Worm (Caenorhabditis elegans) whole organism, late embryonic: Measurements from ENCODE around the gene mig-10.

ENCODE experiments used
- C08G9.2 ChIP-seq: sonication (generic microtip); optimal IDR thresholded peaks from 2 replicates; lab custom pipeline; 2016; ENCODE audit warnings: mild to moderate bottlenecking, missing genetic modification characterization, moderate library complexity, missing compliant biosample characterization
- C38D4.7 ChIP-seq: fragments of 200-800 bp; sonication (Bioruptor generic); optimal IDR thresholded peaks from 2 replicates; lab custom pipeline; 2018; ENCODE audit warnings: mild to moderate bottlenecking, missing genetic modification characterization, moderate library complexity, missing compliant biosample characterization
- K02D7.2 ChIP-seq: sonication (generic microtip); optimal IDR thresholded peaks from 2 replicates; lab custom pipeline; 2017; ENCODE audit warnings: mild to moderate bottlenecking, missing genetic modification characterization, missing compliant biosample characterization
- K09A11.1 ChIP-seq: sonication (generic microtip); optimal IDR thresholded peaks from 2 replicates; lab custom pipeline; 2017; ENCODE audit warnings: antibody characterized with exemption, mild to moderate bottlenecking, missing genetic modification characterization, missing compliant biosample characterization; ENCODE audit not compliant: insufficient read depth
- ahr-1 ChIP-seq: sonication (generic microtip); optimal IDR thresholded peaks from 2 replicates; lab custom pipeline; 2016; ENCODE audit warnings: missing genetic modification characterization, missing compliant biosample characterization
- ama-1 ChIP-seq: fragments of 150-350 bp; optimal IDR thresholded peaks from 2 replicates; lab custom pipeline; 2014
- ceh-14 ChIP-seq: sonication (generic microtip); optimal IDR thresholded peaks from 2 replicates; lab custom pipeline; 2016; ENCODE audit warnings: missing genotype, missing genetic modification characterization, missing compliant biosample characterization
- ceh-19 ChIP-seq: fragments of 200-800 bp; sonication (Bioruptor generic); optimal IDR thresholded peaks from 2 replicates; lab custom pipeline; 2018; ENCODE audit warnings: mild to moderate bottlenecking, missing genetic modification characterization, missing compliant biosample characterization
- ceh-2 ChIP-seq: sonication (generic microtip); optimal IDR thresholded peaks from 2 replicates; lab custom pipeline; 2016; ENCODE audit warnings: missing genotype, missing genetic modification characterization, missing compliant biosample characterization
- ceh-24 ChIP-seq: sonication (generic microtip); optimal IDR thresholded peaks from 2 replicates; lab custom pipeline; 2016; ENCODE audit warnings: mild to moderate bottlenecking, missing genetic modification characterization, missing compliant biosample characterization
- ceh-30 ChIP-seq: fragments of 150-350 bp; optimal IDR thresholded peaks from 2 replicates; lab custom pipeline; 2014; ENCODE audit warnings: missing biosample characterization, missing genetic modification characterization
- ceh-34 ChIP-seq: sonication (generic microtip); optimal IDR thresholded peaks from 2 replicates; lab custom pipeline; 2016; ENCODE audit warnings: mild to moderate bottlenecking, missing genetic modification characterization, missing compliant biosample characterization
- ceh-6 ChIP-seq: fragments of 200-800 bp; sonication (Bioruptor generic); optimal IDR thresholded peaks from 2 replicates; lab custom pipeline; 2018; ENCODE audit warnings: mild to moderate bottlenecking, missing genetic modification characterization, missing compliant biosample characterization
- dmd-4 ChIP-seq: sonication (generic microtip); optimal IDR thresholded peaks from 2 replicates; lab custom pipeline; 2016; ENCODE audit warnings: borderline replicate concordance, missing genetic modification characterization, missing compliant biosample characterization
- dve-1 ChIP-seq: sonication (generic microtip); optimal IDR thresholded peaks from 2 replicates; lab custom pipeline; 2017; ENCODE audit warnings: antibody characterized with exemption, mild to moderate bottlenecking, missing genetic modification characterization, missing compliant biosample characterization
- elt-4 ChIP-seq: sonication (generic microtip); optimal IDR thresholded peaks from 2 replicates; lab custom pipeline; 2016; ENCODE audit warnings: missing genetic modification characterization, missing compliant biosample characterization
- fax-1 ChIP-seq: sonication (generic microtip); optimal IDR thresholded peaks from 2 replicates; lab custom pipeline; 2016; ENCODE audit warnings: missing genotype, missing genetic modification characterization, missing compliant biosample characterization
- gmeb-2 ChIP-seq: sonication (generic microtip); optimal IDR thresholded peaks from 2 replicates; lab custom pipeline; 2016; ENCODE audit warnings: missing genetic modification characterization, inconsistent platforms, missing compliant biosample characterization
- hlh-30 ChIP-seq: sonication (generic microtip); optimal IDR thresholded peaks from 2 replicates; lab custom pipeline; 2017; ENCODE audit warnings: antibody characterized with exemption, missing genetic modification characterization, missing compliant biosample characterization; ENCODE audit not compliant: insufficient read depth
- hlh-6 ChIP-seq: sonication (generic microtip); optimal IDR thresholded peaks from 2 replicates; lab custom pipeline; 2016; ENCODE audit warnings: missing genotype, missing genetic modification characterization, missing compliant biosample characterization
- lin-11 ChIP-seq: fragments of 200-800 bp; sonication (Bioruptor generic); optimal IDR thresholded peaks from 2 replicates; lab custom pipeline; 2018; ENCODE audit warnings: mild to moderate bottlenecking, missing genetic modification characterization, missing compliant biosample characterization
- nfya-1 ChIP-seq: sonication (generic microtip); optimal IDR thresholded peaks from 2 replicates; lab custom pipeline; 2017; ENCODE audit warnings: missing genetic modification characterization, mild to moderate bottlenecking, missing compliant biosample characterization, antibody characterized with exemption, moderate library complexity
- nhr-11 ChIP-seq: fragments of 150-350 bp; optimal IDR thresholded peaks from 2 replicates; lab custom pipeline; 2014; ENCODE audit warnings: missing biosample characterization, missing genetic modification characterization
- nhr-232 ChIP-seq: sonication (generic microtip); optimal IDR thresholded peaks from 2 replicates; lab custom pipeline; 2016; ENCODE audit warnings: missing genetic modification characterization, missing compliant biosample characterization
- odd-2 ChIP-seq: sonication (generic microtip); optimal IDR thresholded peaks from 2 replicates; lab custom pipeline; 2017; ENCODE audit warnings: antibody characterized with exemption, mild to moderate bottlenecking, missing genetic modification characterization, missing compliant biosample characterization
- pag-3 ChIP-seq: sonication (generic microtip); optimal IDR thresholded peaks from 2 replicates; lab custom pipeline; 2016; ENCODE audit warnings: missing compliant biosample characterization, missing genetic modification characterization, borderline replicate concordance
- pax-1 ChIP-seq: fragments of 150-350 bp; optimal IDR thresholded peaks from 2 replicates; lab custom pipeline; 2014; ENCODE audit warnings: missing biosample characterization, missing genetic modification characterization
- pha-2 ChIP-seq: sonication (generic microtip); optimal IDR thresholded peaks from 2 replicates; lab custom pipeline; 2017; ENCODE audit warnings: mild to moderate bottlenecking, missing genetic modification characterization, missing compliant biosample characterization
- pha-4 ChIP-seq: fragments of 150-350 bp; optimal IDR thresholded peaks from 2 replicates; lab custom pipeline; 2018; ENCODE audit warnings: missing biosample characterization, missing genetic modification reagents, missing genetic modification characterization
- pqm-1 ChIP-seq: sonication (generic microtip); optimal IDR thresholded peaks from 2 replicates; lab custom pipeline; 2016; ENCODE audit warnings: missing genetic modification characterization, missing compliant biosample characterization
- pros-1 ChIP-seq: fragments of 150-350 bp; optimal IDR thresholded peaks from 2 replicates; lab custom pipeline; 2014; ENCODE audit warnings: missing biosample characterization, missing genetic modification reagents, missing genetic modification characterization
- sdc-2 ChIP-seq: sonication (generic microtip); optimal IDR thresholded peaks from 2 replicates; lab custom pipeline; 2016; ENCODE audit warnings: missing genotype, missing genetic modification characterization, missing compliant biosample characterization
- tbx-7 ChIP-seq: sonication (generic microtip); optimal IDR thresholded peaks from 2 replicates; lab custom pipeline; 2016; ENCODE audit warnings: missing genotype, missing genetic modification characterization, missing compliant biosample characterization
- ttx-3 ChIP-seq: sonication (generic microtip); optimal IDR thresholded peaks from 2 replicates; lab custom pipeline; 2016; ENCODE audit warnings: missing genetic modification reagents, missing genetic modification characterization, missing compliant biosample characterization
- unc-3 ChIP-seq, 2 experiments: fragments of 200-800 bp in 1 of 2; sonication (Bioruptor generic) in 1 of 2; sonication (generic microtip) in 1 of 2; conservative IDR thresholded peaks in 1 of 2; optimal IDR thresholded peaks in 1 of 2; 2 replicates each; pipeline versions ENCODE4 v1.3.6 to Lab custom; 2016 to 2022; ENCODE audit warnings: missing compliant biosample characterization in 2 of 2, missing genetic modification characterization in 2 of 2, missing genetic modification reagents in 1 of 2
- unc-42 ChIP-seq: sonication (generic microtip); optimal IDR thresholded peaks from 2 replicates; lab custom pipeline; 2016; ENCODE audit warnings: missing genotype, missing genetic modification characterization, missing compliant biosample characterization
- unc-55 ChIP-seq: sonication (generic microtip); optimal IDR thresholded peaks from 2 replicates; lab custom pipeline; 2017; ENCODE audit warnings: missing biosample characterization, missing genetic modification reagents, missing genetic modification characterization
- unc-86 ChIP-seq: sonication (generic microtip); optimal IDR thresholded peaks from 2 replicates; lab custom pipeline; 2016; ENCODE audit warnings: missing genetic modification characterization, missing compliant biosample characterization
- zip-5 ChIP-seq: sonication (generic microtip); optimal IDR thresholded peaks from 2 replicates; lab custom pipeline; 2016; ENCODE audit warnings: missing genetic modification characterization, missing compliant biosample characterization

mig-10 gene

ce11 chrIII:8250007-8250683 lies 28.8 kb upstream of the mig-10 start, which contains the start of gene knl-1 (continued):
- TF ChIP-seq elt-4 (tag; lab: Kevin White, UChicago) (no peak), hlh-6 (tag; lab: Kevin White, UChicago) (no peak), ceh-30 (no peak), nhr-232 (tag; lab: Kevin White, UChicago) (no peak), unc-55 (no peak), pag-3 (tag; lab: Kevin White, UChicago) (no peak), dve-1 (tag; lab: Kevin White, UChicago) (no peak), unc-42 (tag; lab: Kevin White, UChicago) (no peak), ceh-24 (no peak), tbx-7 (tag; lab: Kevin White, UChicago) (peak; percentile 25), pha-2 (peak; percentile 40), ttx-3 (tag; lab: Kevin White, UChicago) (no peak), unc-3 (GFP tag; conservative IDR thresholded peaks at IDR 0.05; lab: Robert Waterston, UW) (no peak), unc-3 (tag; optimal IDR thresholded peaks at IDR 0.05; lab: Kevin White, UChicago) (peak; percentile 21), K02D7.2 (tag; lab: Kevin White, UChicago) (no peak), nfya-1 (tag; lab: Kevin White, UChicago) (peak; percentile 33), lin-11 (no peak), gmeb-2 (tag; lab: Kevin White, UChicago) (no peak), fax-1 (tag; lab: Kevin White, UChicago) (peak; percentile 69), ceh-19 (no peak), pha-4 (no peak), pros-1 (tag; lab: Kevin White, UChicago) (no peak), pqm-1 (tag; lab: Kevin White, UChicago) (no peak), sdc-2 (tag; lab: Kevin White, UChicago) (no peak), dmd-4 (tag; lab: Kevin White, UChicago) (no peak), K09A11.1 (no peak), zip-5 (tag; lab: Kevin White, UChicago) (peak; percentile 87), unc-86 (tag; lab: Kevin White, UChicago) (peak; percentile 25), ceh-2 (tag; lab: Kevin White, UChicago) (peak; percentile 68), nhr-11 (tag; lab: Kevin White, UChicago) (no peak), odd-2 (tag; lab: Kevin White, UChicago) (no peak), pax-1 (tag; lab: Kevin White, UChicago) (no peak), C38D4.7 (GFP tag; lab: Kevin White, UChicago) (peak; percentile 7), ama-1 (no peak), ceh-34 (tag; lab: Kevin White, UChicago) (peak; percentile 38), ceh-6 (GFP tag; lab: Kevin White, UChicago) (no peak), ahr-1 (tag; lab: Kevin White, UChicago) (peak; percentile 50)

DNA sequence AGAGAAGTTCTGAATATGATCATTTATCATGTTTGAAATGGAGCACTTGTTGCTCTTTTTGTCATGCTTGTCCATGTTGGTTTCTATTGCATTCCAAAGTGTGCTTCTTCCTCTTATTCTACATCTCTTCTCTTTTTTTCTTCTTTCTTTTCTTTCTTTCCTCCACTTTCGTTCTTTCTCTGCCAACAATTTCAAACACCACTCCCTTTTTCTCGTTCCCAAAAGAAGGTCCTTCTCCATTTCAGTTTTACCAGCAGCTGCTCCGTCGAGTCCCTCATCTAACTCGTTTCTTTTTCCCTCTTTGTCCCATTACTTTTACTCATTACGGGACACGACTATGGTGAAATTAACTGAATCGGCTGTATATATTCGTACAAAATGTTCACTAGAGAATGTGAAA lies 24.0 kb upstream of the mig-10 start, which contains the start of gene F09G8.5:
TSS of gene F09G8.5 (plus strand) at position 38 of the 400 bp plus-strand sequence.
- TF ChIP-seq pqm-1 (tag; lab: Kevin White, UChicago) (no peak), pha-4 (no peak)

DNA sequence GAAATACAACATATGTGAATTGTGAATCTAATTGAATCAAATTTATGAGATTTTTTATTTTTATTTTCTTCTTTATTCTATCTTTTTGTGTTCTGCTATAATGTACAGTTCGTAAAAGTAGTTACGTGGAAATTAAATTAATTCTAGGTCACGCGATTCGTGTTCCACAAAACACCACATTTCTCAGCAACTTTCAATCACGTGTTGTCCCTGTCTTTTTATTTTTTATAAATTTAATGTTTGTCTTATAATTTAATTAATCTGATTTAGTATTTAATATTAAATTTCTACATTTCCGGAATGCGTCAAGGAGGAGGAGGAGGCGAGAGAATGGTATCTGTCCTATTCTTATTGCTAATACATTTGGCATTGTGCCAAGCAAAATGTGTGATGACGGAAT lies 20.9 kb upstream of the mig-10 start, which contains the start of gene ncr-2:
TSS of gene ncr-2 (plus strand) at position 301 of the 400 bp plus-strand sequence.
- TF ChIP-seq C08G9.2 (no peak), odd-2 (tag; lab: Kevin White, UChicago) (no peak), ceh-14 (tag; lab: Kevin White, UChicago) (no peak), pqm-1 (tag; lab: Kevin White, UChicago) (no peak), hlh-30 (tag; lab: Kevin White, UChicago) (no peak), ahr-1 (tag; lab: Kevin White, UChicago) (no peak)
- TF ChIP-seq, all 69 proteins: peak for 0
